Fruit fly (Drosophila melanogaster): ENCODE measurements around the gene Akap200.

DNA sequence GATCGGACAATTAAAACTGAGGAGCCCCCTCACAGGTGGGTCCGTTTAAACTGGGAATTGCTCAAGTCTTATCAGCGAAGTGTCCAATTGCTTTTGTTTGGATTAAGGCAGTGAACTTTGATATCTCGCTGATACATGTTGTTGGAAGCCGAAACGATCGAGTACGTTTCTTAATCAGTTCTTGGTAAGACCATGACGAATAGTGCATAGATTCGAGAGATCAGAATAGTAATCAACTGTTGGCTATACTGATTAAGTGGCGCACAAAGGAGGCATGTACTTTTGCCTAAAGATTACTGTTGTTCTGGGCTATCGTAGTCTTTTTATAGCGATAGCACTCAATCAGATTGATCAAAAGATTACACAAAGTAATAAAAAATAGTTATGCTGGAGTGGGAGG, 36.0 kb downstream of the Akap200 start:
- TF ChIP-seq CG11762 (GFP tag; optimal IDR thresholded peaks at IDR 0.05; ENCODE audit: insufficient read depth) (no peak), CG16779 (tag; optimal IDR thresholded peaks at IDR 0.05) (no peak), Blimp-1 (GFP tag; optimal IDR thresholded peaks at IDR 0.05) (no peak), fd85E (GFP tag; optimal IDR thresholded peaks at IDR 0.05) (no peak), Met (GFP tag; optimal IDR thresholded peaks at IDR 0.05) (no peak), CG34406 (GFP tag; optimal IDR thresholded peaks at IDR 0.05) (no peak), CG32006 (GFP tag; optimal IDR thresholded peaks at IDR 0.05) (no peak), Smox (GFP tag; optimal IDR thresholded peaks at IDR 0.05) (no peak)

All from whole organism, prepupa.